Fruit fly (Drosophila melanogaster) whole organism, prepupa: ENCODE data around the gene CG5172.

ENCODE experiments used
- CG16779 ChIP-seq: fragments of 200-800 bp; sonication (Bioruptor generic); optimal IDR thresholded peaks from 3 replicates; lab custom pipeline; 2017; ENCODE audit warnings: missing biosample characterization, mild to moderate bottlenecking, missing genetic modification characterization
- CG3032 ChIP-seq: fragments of 200-800 bp; optimal IDR thresholded peaks from 2 replicates; lab custom pipeline; 2019; ENCODE audit warnings: missing biosample characterization, mild to moderate bottlenecking, missing genetic modification characterization, moderate library complexity
- CG6163 ChIP-seq: fragments of 200-800 bp; sonication (Bioruptor generic); IDR thresholded peaks from 3 replicates; pipeline ENCODE4 v1.3.6; 2022; ENCODE audit warnings: missing biosample characterization, missing genetic modification characterization
- CG6854 ChIP-seq: fragments of 200-800 bp; sonication (Bioruptor generic); optimal IDR thresholded peaks from 2 replicates; lab custom pipeline; 2017; ENCODE audit warnings: missing biosample characterization, mild to moderate bottlenecking, missing genetic modification characterization
- Smox ChIP-seq: fragments of 200-800 bp; sonication (Bioruptor generic); optimal IDR thresholded peaks from 3 replicates; lab custom pipeline; 2016; ENCODE audit warnings: missing biosample characterization, missing genetic modification characterization
- achi ChIP-seq: fragments of 200-800 bp; sonication (Bioruptor generic); optimal IDR thresholded peaks from 3 replicates; lab custom pipeline; 2016; ENCODE audit warnings: missing biosample characterization, missing genetic modification characterization
- ss ChIP-seq, 2 experiments: fragments of 200-800 bp; sonication (Bioruptor generic); optimal IDR thresholded peaks; 2 replicates in 1 of 2; 3 replicates in 1 of 2; lab custom pipeline; 2017 to 2018; ENCODE audit warnings: mild to moderate bottlenecking in 2 of 2, missing biosample characterization in 2 of 2, missing genetic modification characterization in 2 of 2, moderate library complexity in 1 of 2
- topi ChIP-seq: fragments of 200-800 bp; sonication (Bioruptor generic); optimal IDR thresholded peaks from 3 replicates; lab custom pipeline; 2016; ENCODE audit warnings: missing biosample characterization, missing genetic modification characterization

dm6 chrX:17206046-17206445 lies 15.2 kb upstream of the CG5172 start, which contains the start of gene CG32564:
- TF ChIP-seq achi (GFP tag; lab: Kevin White, UChicago) (no peak), CG6163 (GFP tag; lab: Robert Waterston, UW) (no peak), CG16779 (tag; lab: Kevin White, UChicago) (no peak), CG6854 (GFP tag; lab: Kevin White, UChicago) (no peak), CG3032 (tag; lab: Kevin White, UChicago) (no peak), topi (GFP tag; lab: Kevin White, UChicago) (no peak), ss (GFP tag; optimal IDR thresholded peaks at IDR 0.05; lab: Kevin White, UChicago) (no peak), Smox (GFP tag; lab: Kevin White, UChicago) (no peak)
